Fruit fly (Drosophila melanogaster) whole organism, embryonic: ENCODE data around the gene SoYb.

Source experiments
- Asciz ChIP-seq: fragments of 200-800 bp; sonication (Bioruptor generic); optimal IDR thresholded peaks from 2 replicates; lab custom pipeline; 2017; ENCODE audit warnings: missing biosample characterization, mild to moderate bottlenecking, missing genetic modification characterization, missing genetic modification reagents
- BtbVII ChIP-seq: fragments of 200-800 bp; sonication (Bioruptor generic); optimal IDR thresholded peaks from 3 replicates; lab custom pipeline; 2017; ENCODE audit warnings: missing biosample characterization, mild to moderate bottlenecking, missing genetic modification characterization
- CG10147 ChIP-seq: fragments of 200-800 bp; sonication (Bioruptor generic); optimal IDR thresholded peaks from 2 replicates; lab custom pipeline; 2019; ENCODE audit warnings: missing biosample characterization, mild to moderate bottlenecking, missing genetic modification characterization, moderate library complexity
- CG1024 ChIP-seq: fragments of 200-800 bp; sonication (Bioruptor generic); IDR thresholded peaks from 2 replicates; pipeline ENCODE4 v1.3.6; 2022; ENCODE audit warnings: missing biosample characterization, missing genetic modification characterization
- CG10959 ChIP-seq: fragments of 200-800 bp; sonication (Bioruptor generic); IDR thresholded peaks from 2 replicates; pipeline ENCODE4 v1.3.6; 2022; ENCODE audit warnings: missing biosample characterization, missing genetic modification characterization
- CG11398 ChIP-seq: fragments of 200-800 bp; sonication (Bioruptor generic); optimal IDR thresholded peaks from 2 replicates; lab custom pipeline; 2016; ENCODE audit warnings: missing biosample characterization, missing genetic modification characterization
- CG12942 ChIP-seq: fragments of 200-800 bp; sonication (Bioruptor generic); optimal IDR thresholded peaks from 3 replicates; lab custom pipeline; 2016; ENCODE audit warnings: missing biosample characterization, missing genetic modification characterization
- CG14050 ChIP-seq: fragments of 200-800 bp; sonication (Bioruptor generic); IDR thresholded peaks from 3 replicates; pipeline ENCODE4 v1.3.6; 2022; ENCODE audit warnings: missing biosample characterization, missing genetic modification characterization
- CG14710 ChIP-seq: fragments of 200-800 bp; sonication (Bioruptor generic); optimal IDR thresholded peaks from 3 replicates; lab custom pipeline; 2019; ENCODE audit warnings: missing biosample characterization, mild to moderate bottlenecking, missing genetic modification characterization, moderate library complexity
- CG1602 ChIP-seq: fragments of 200-800 bp; sonication (Bioruptor generic); optimal IDR thresholded peaks from 3 replicates; lab custom pipeline; 2016; ENCODE audit warnings: missing biosample characterization, missing genetic modification characterization
- CG16863 ChIP-seq: fragments of 200-800 bp; sonication (Bioruptor generic); optimal IDR thresholded peaks from 3 replicates; lab custom pipeline; 2016; ENCODE audit warnings: missing biosample characterization, missing genetic modification characterization
- CG17612 ChIP-seq: fragments of 200-800 bp; sonication (Bioruptor generic); IDR thresholded peaks from 2 replicates; pipeline ENCODE4 v1.3.6; 2022; ENCODE audit warnings: missing biosample characterization, missing genetic modification characterization
- CG18476 ChIP-seq: fragments of 200-800 bp; sonication (Bioruptor generic); optimal IDR thresholded peaks from 2 replicates; lab custom pipeline; 2016; ENCODE audit warnings: missing biosample characterization, mild to moderate bottlenecking, missing genetic modification characterization
- CG2120 ChIP-seq: fragments of 200-800 bp; sonication (Bioruptor generic); optimal IDR thresholded peaks from 3 replicates; lab custom pipeline; 2016; ENCODE audit warnings: missing biosample characterization, missing genetic modification characterization
- CG34422 ChIP-seq: fragments of 200-800 bp; sonication (Bioruptor generic); IDR thresholded peaks from 3 replicates; pipeline ENCODE4 v1.3.6; 2022; ENCODE audit warnings: missing biosample characterization, missing genetic modification characterization
- CG4707 ChIP-seq: fragments of 200-800 bp; sonication (Bioruptor generic); optimal IDR thresholded peaks from 2 replicates; lab custom pipeline; 2018; ENCODE audit warnings: missing biosample characterization, mild to moderate bottlenecking, missing genetic modification characterization, moderate library complexity
- CG4820 ChIP-seq: fragments of 200-800 bp; sonication (Bioruptor generic); optimal IDR thresholded peaks from 3 replicates; lab custom pipeline; 2016; ENCODE audit warnings: missing biosample characterization, missing genetic modification characterization
- CG6689 ChIP-seq: fragments of 200-800 bp; sonication (Bioruptor generic); IDR thresholded peaks from 2 replicates; pipeline ENCODE4 v1.3.6; 2022; ENCODE audit warnings: missing biosample characterization, missing genetic modification characterization
- CG7271 ChIP-seq: fragments of 200-800 bp; sonication (Bioruptor generic); optimal IDR thresholded peaks from 2 replicates; lab custom pipeline; 2018; ENCODE audit warnings: missing biosample characterization, mild to moderate bottlenecking, missing genetic modification characterization, moderate library complexity
- CG9797 ChIP-seq: fragments of 200-800 bp; sonication (Bioruptor generic); optimal IDR thresholded peaks from 3 replicates; lab custom pipeline; 2018; ENCODE audit warnings: missing biosample characterization, mild to moderate bottlenecking, missing genetic modification characterization
- H2.0 ChIP-seq: fragments of 200-800 bp; sonication (Bioruptor generic); IDR thresholded peaks from 2 replicates; pipeline ENCODE4 v1.3.6; 2022; ENCODE audit warnings: missing biosample characterization, missing genetic modification characterization
- HmgZ ChIP-seq: fragments of 200-800 bp; sonication (Bioruptor generic); optimal IDR thresholded peaks from 2 replicates; lab custom pipeline; 2018; ENCODE audit warnings: missing biosample characterization, mild to moderate bottlenecking, missing genetic modification characterization
- Kr ChIP-seq: fragments of 200-800 bp; sonication (Bioruptor generic); optimal IDR thresholded peaks from 2 replicates; lab custom pipeline; 2017; ENCODE audit warnings: missing biosample characterization, mild to moderate bottlenecking, missing genetic modification characterization
- MTF-1 ChIP-seq: fragments of 200-800 bp; sonication (Bioruptor generic); optimal IDR thresholded peaks from 2 replicates; lab custom pipeline; 2018; ENCODE audit warnings: missing biosample characterization, mild to moderate bottlenecking, missing genetic modification characterization, borderline replicate concordance
- Neu2 ChIP-seq: fragments of 200-800 bp; sonication (Bioruptor generic); optimal IDR thresholded peaks from 3 replicates; lab custom pipeline; 2016; ENCODE audit warnings: missing biosample characterization, missing genetic modification characterization, borderline replicate concordance
- Oaz ChIP-seq: fragments of 200-800 bp; sonication (Bioruptor generic); IDR thresholded peaks from 2 replicates; pipeline ENCODE4 v1.3.6; 2022; ENCODE audit warnings: missing biosample characterization, missing genetic modification characterization
- Pdp1 ChIP-seq, 2 experiments: fragments of 200-800 bp; sonication (Bioruptor generic); optimal IDR thresholded peaks; 3 replicates each; lab custom pipeline; 2016; ENCODE audit warnings: missing biosample characterization in 2 of 2, missing genetic modification characterization in 2 of 2, mild to moderate bottlenecking in 1 of 2, moderate library complexity in 1 of 2
- Sox100B ChIP-seq: fragments of 200-800 bp; sonication (Bioruptor generic); optimal IDR thresholded peaks from 3 replicates; lab custom pipeline; 2018; ENCODE audit warnings: missing biosample characterization, mild to moderate bottlenecking, missing genetic modification characterization
- Tbp ChIP-seq: fragments of >200 bp; optimal IDR thresholded peaks from 2 replicates; lab custom pipeline; 2018; ENCODE audit warnings: missing biosample characterization, missing genetic modification characterization
- ab ChIP-seq: fragments of 200-800 bp; sonication (Bioruptor generic); optimal IDR thresholded peaks from 2 replicates; lab custom pipeline; 2016; ENCODE audit warnings: missing biosample characterization, missing genetic modification characterization
- az2 ChIP-seq: fragments of 200-800 bp; sonication (Bioruptor generic); optimal IDR thresholded peaks from 3 replicates; lab custom pipeline; 2016; ENCODE audit warnings: missing biosample characterization, missing genetic modification characterization
- bbx ChIP-seq: fragments of 200-800 bp; sonication (Bioruptor generic); IDR thresholded peaks from 2 replicates; pipeline ENCODE4 v1.3.6; 2022; ENCODE audit warnings: missing biosample characterization, missing genetic modification characterization; ENCODE audit not compliant: partially characterized antibody
- caup ChIP-seq: fragments of 200-800 bp; sonication (Bioruptor generic); optimal IDR thresholded peaks from 3 replicates; lab custom pipeline; 2017; ENCODE audit warnings: missing biosample characterization, mild to moderate bottlenecking, missing genetic modification characterization, moderate library complexity; ENCODE audit not compliant: severe bottlenecking
- ci ChIP-seq: fragments of 200-800 bp; sonication (Bioruptor generic); IDR thresholded peaks from 3 replicates; pipeline ENCODE4 v1.3.6; 2022; ENCODE audit warnings: missing biosample characterization, missing genetic modification characterization
- crp ChIP-seq, 2 experiments: fragments of 200-800 bp; sonication (Bioruptor generic); optimal IDR thresholded peaks; 2 replicates in 1 of 2; 3 replicates in 1 of 2; lab custom pipeline; 2017; ENCODE audit warnings: missing biosample characterization in 2 of 2, missing genetic modification characterization in 2 of 2, mild to moderate bottlenecking in 1 of 2, moderate library complexity in 1 of 2
- dmrt11E ChIP-seq: fragments of 200-800 bp; sonication (Bioruptor generic); optimal IDR thresholded peaks from 3 replicates; lab custom pipeline; 2018; ENCODE audit warnings: missing biosample characterization, mild to moderate bottlenecking, missing genetic modification characterization, moderate library complexity
- dmrt99B ChIP-seq: fragments of 200-800 bp; sonication (Bioruptor generic); optimal IDR thresholded peaks from 2 replicates; lab custom pipeline; 2018; ENCODE audit warnings: missing biosample characterization, mild to moderate bottlenecking, missing genetic modification characterization, moderate library complexity
- fd102C ChIP-seq: fragments of 200-800 bp; sonication (Bioruptor generic); optimal IDR thresholded peaks from 2 replicates; lab custom pipeline; 2018; ENCODE audit warnings: missing biosample characterization, mild to moderate bottlenecking, missing genetic modification characterization, moderate library complexity
- gce ChIP-seq: fragments of 200-800 bp; sonication (Bioruptor generic); IDR thresholded peaks from 3 replicates; pipeline ENCODE4 v1.3.6; 2022; ENCODE audit warnings: missing biosample characterization, missing genetic modification characterization
- lov ChIP-seq, 2 experiments: fragments of 200-800 bp in 1 of 2; fragments of >200 bp in 1 of 2; sonication (Bioruptor generic) in 1 of 2; IDR thresholded peaks in 1 of 2; optimal IDR thresholded peaks in 1 of 2; 2 replicates in 1 of 2; 3 replicates in 1 of 2; pipeline versions ENCODE4 v1.3.6 to Lab custom; 2017 to 2022; ENCODE audit warnings: missing biosample characterization in 1 of 2, missing genetic modification characterization in 1 of 2
- pho ChIP-seq: fragments of 200-800 bp; sonication (Bioruptor generic); optimal IDR thresholded peaks from 2 replicates; lab custom pipeline; 2016; ENCODE audit warnings: missing biosample characterization, missing genetic modification characterization
- pita ChIP-seq: fragments of 200-800 bp; sonication (Bioruptor generic); optimal IDR thresholded peaks from 2 replicates; lab custom pipeline; 2017; ENCODE audit warnings: missing biosample characterization, mild to moderate bottlenecking, missing genetic modification characterization
- seq ChIP-seq: fragments of 200-800 bp; sonication (Bioruptor generic); IDR thresholded peaks from 2 replicates; pipeline ENCODE4 v1.3.6; 2022; ENCODE audit warnings: missing biosample characterization, missing genetic modification characterization
- slp2 ChIP-seq: fragments of 200-800 bp; sonication (Bioruptor generic); optimal IDR thresholded peaks from 2 replicates; lab custom pipeline; 2016; ENCODE audit warnings: missing biosample characterization, missing genetic modification characterization
- zen2 ChIP-seq: fragments of 200-800 bp; sonication (Bioruptor generic); IDR thresholded peaks from 3 replicates; pipeline ENCODE4 v1.3.6; 2022; ENCODE audit warnings: missing biosample characterization, missing genetic modification characterization; ENCODE audit not compliant: partially characterized antibody

Gene SoYb

DNA sequence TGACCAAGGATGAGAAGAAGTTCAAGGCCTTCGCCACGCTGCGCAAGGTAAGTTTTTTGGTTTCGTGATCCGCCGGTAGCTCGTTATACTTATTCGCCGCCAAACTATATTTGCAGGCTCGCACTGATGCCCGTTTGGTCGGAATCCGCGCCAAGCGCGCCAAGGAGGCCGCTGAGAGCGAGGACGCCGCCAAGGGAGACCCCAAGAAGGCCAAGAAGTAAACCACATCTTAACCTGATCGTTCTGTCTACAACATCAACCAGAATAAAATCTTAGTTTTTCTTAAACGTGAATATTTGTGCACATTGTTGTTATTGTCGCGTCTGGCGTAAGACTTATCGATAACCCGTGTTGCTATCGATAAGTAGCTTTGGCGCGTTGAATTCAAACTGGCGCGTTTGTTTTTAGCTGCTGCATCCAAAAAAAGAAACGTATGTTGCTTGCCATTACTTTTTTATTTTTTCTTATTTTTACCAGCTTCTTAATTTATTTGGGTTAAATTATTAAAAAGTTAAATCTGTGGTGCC lies 34.3 kb downstream of the SoYb start (continued):
- TF ChIP-seq Sox100B (GFP tag; lab: Kevin White, UChicago) (no peak), crp (GFP tag; optimal IDR thresholded peaks at IDR 0.05; lab: Kevin White, UChicago) (no peak), CG4820 (no peak), BtbVII (GFP tag; lab: Kevin White, UChicago) (no peak), bbx (GFP tag; lab: Robert Waterston, UW) (0 out of 2 replicates have a peak, but pooled peaks have one; percentile 27)
- TF ChIP-seq, all 482 proteins: peak for 32

DNA sequence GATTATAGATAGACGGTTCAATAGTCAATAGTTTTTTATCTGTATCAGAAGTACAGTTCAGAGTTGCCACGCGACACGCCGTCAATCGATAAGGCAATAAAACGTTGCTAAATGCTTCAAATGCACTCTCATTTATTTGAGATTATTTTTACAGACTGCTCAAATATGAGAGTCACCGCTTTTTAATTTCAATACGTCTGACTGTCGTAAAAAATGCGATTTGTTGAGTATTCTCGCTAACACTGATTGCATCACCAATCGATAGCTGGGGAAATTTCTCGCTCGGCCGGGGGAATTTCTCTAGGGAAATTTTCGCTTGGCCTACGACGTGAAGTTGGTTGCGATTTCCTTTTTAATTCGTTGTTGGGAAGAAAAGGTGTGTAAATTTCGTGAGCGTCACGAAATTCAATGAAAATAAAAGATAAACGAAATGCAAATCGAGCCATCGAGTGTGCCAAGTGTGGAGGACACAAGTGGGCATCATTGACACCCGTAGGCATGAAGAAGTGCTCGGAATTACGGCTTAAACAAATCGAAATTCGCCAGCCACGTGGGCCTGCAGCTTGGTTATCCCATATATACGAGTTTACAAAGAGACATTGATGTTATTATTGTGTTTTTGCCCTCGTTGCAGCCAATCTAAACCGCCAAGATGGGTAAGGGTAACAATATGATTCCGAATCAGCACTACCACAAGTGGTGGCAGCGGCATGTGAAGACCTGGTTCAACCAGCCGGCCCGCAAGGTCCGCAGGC lies 35.4 kb downstream of the SoYb start, which contains the start of the genes Dref and RpL13:
Gene Dref, minus strand, starts transcription at position 247 of the 755 bp plus-strand sequence.
Gene RpL13, plus strand, starts transcription at position 331 of the 755 bp plus-strand sequence.
- TF ChIP-seq CG1024: peak; percentile 69
- TF ChIP-seq dmrt11E (tag; lab: Kevin White, UChicago): peak; percentile 70
- peak; percentile 52 for TF ChIP-seq Neu2 (GFP tag; lab: Kevin White, UChicago)
- no peak for TF ChIP-seq Tbp (GFP tag; lab: Kevin White, UChicago)
- TF ChIP-seq az2 (GFP tag; lab: Kevin White, UChicago): peak; percentile 66
- peak; percentile 77; the same call in 2 of the 3 replicates for TF ChIP-seq CG34422 (GFP tag; lab: Robert Waterston, UW)
- TF ChIP-seq CG18476 (GFP tag; lab: Kevin White, UChicago): peak; percentile 68
- peak; percentile 65 for TF ChIP-seq CG9797 (GFP tag; lab: Kevin White, UChicago)
- peak; percentile 90 for TF ChIP-seq gce
- peak; percentile 93 for TF ChIP-seq CG7271 (tag; lab: Kevin White, UChicago)
- TF ChIP-seq CG14710 (tag; lab: Kevin White, UChicago): peak; percentile 92
- TF ChIP-seq pho (GFP tag; lab: Kevin White, UChicago): peak; percentile 89
- TF ChIP-seq ci (GFP tag; lab: Robert Waterston, UW): peak; percentile 98
- TF ChIP-seq lov (optimal IDR thresholded peaks at IDR 0.05; lab: Kevin White, UChicago): no peak
- TF ChIP-seq lov (GFP tag; IDR thresholded peaks at IDR 0.05; lab: Robert Waterston, UW): peak; percentile 96
- TF ChIP-seq CG2120: peak; percentile 85
- peak; percentile 93 for TF ChIP-seq HmgZ (tag; lab: Kevin White, UChicago)
- no peak for TF ChIP-seq pita
- peak; percentile 36 for TF ChIP-seq CG1602
- TF ChIP-seq ab (GFP tag; lab: Kevin White, UChicago): peak; percentile 17
- peak; percentile 12 for TF ChIP-seq Kr (GFP tag; lab: Kevin White, UChicago)
- TF ChIP-seq seq (GFP tag; lab: Robert Waterston, UW): peak; percentile 77
- peak; percentile 90 for TF ChIP-seq slp2 (GFP tag; lab: Kevin White, UChicago)
- TF ChIP-seq CG11398: peak; percentile 89
- peak; percentile 48; the same call in 1 of the 2 replicates for TF ChIP-seq H2.0 (GFP tag; lab: Robert Waterston, UW)
- peak; percentile 92 for TF ChIP-seq Asciz (GFP tag; lab: Kevin White, UChicago)
- peak; percentile 79 to 99 for TF ChIP-seq Pdp1 (GFP tag; optimal IDR thresholded peaks at IDR 0.05; lab: Kevin White, UChicago)
- peak; percentile 96 for TF ChIP-seq MTF-1 (GFP tag; lab: Kevin White, UChicago)
- peak; percentile 81 for TF ChIP-seq dmrt99B (tag; lab: Kevin White, UChicago)
- peak; percentile 73; the same call in 1 of the 2 replicates for TF ChIP-seq CG17612 (GFP tag; lab: Robert Waterston, UW)
- TF ChIP-seq CG14050: peak; percentile 69
- TF ChIP-seq CG6689 (GFP tag; lab: Robert Waterston, UW): peak; percentile 44; the same call in 1 of the 2 replicates
- peak; percentile 51; the same call in 1 of the 2 replicates for TF ChIP-seq CG10959 (GFP tag; lab: Robert Waterston, UW)
- no peak; the same call in 2 of the 3 replicates for TF ChIP-seq zen2 (GFP tag; lab: Robert Waterston, UW)
- peak; percentile 71 for TF ChIP-seq Oaz (GFP tag; lab: Robert Waterston, UW)
- TF ChIP-seq CG12942 (GFP tag; lab: Kevin White, UChicago): peak; percentile 69
- peak; percentile 97 for TF ChIP-seq caup (GFP tag; lab: Kevin White, UChicago)
- TF ChIP-seq CG4707 (GFP tag; lab: Kevin White, UChicago): peak; percentile 94
- TF ChIP-seq CG16863 (GFP tag; lab: Kevin White, UChicago): peak; percentile 72
- TF ChIP-seq CG10147 (GFP tag; lab: Kevin White, UChicago): peak; percentile 81
- TF ChIP-seq fd102C (GFP tag; lab: Kevin White, UChicago): peak; percentile 85
- TF ChIP-seq crp (GFP tag; optimal IDR thresholded peaks at IDR 0.05; lab: Kevin White, UChicago): peak in 1 of 2 experiments; percentile 51
